Fruit fly (Drosophila melanogaster) S2 (cell line): ENCODE results near the gene CG12728.
"Not testable (repeated sequence)": the region's sequence is repeated elsewhere in the genome, so short reads cannot be mapped to it uniquely, and the experiment has no call there.

ENCODE experiments used
- CG8478 ChIP-seq: fragments of >200 bp; optimal IDR thresholded peaks from 2 replicates; lab custom pipeline; 2018
- CTCF ChIP-seq, 2 experiments: fragments of >200 bp; optimal IDR thresholded peaks; 2 replicates each; lab custom pipeline; 2018

Gene CG12728

DNA sequence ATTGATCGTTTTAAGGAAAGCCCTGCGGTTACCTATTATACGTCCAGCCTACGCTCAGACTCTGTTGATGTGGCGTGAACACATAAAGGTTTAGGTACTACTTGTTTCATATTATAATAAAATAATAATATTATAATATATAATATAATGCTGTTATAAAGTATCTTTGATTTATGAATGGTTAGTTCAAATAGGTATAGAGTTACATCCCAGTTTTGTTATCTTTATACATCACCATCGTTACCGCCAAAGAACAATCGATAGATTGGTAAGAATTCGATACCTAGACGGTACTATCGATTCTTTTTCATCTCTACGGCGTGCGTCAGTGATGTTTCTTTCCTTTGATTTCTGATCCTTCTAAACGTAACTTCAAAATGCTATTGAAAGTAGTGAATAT, at the start of gene CG12728:
TSS of gene CG12728 (plus strand) at position 301 of the 400 bp plus-strand sequence.
- not testable (repeated sequence) for TF ChIP-seq CTCF (optimal IDR thresholded peaks at IDR 0.05; lab: Kevin White, UChicago); CG8478

DNA sequence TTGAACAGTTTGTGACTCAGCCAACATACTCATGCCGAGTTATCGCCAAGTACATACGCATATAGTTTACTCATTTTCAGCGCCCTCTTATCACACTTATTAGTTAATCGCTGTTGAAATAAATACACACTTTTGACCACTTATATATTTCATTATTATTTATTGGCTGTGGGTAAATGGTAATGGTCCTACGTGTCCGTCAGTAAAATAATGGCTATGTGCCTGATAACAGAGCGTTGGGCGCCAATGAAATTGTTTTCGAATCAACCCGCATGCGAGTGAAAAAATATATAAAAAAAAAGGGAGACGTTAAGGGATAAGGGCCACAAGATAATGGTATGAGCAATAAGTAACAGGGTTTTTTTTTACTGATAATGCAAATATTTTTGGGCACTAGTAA, 49.2 kb upstream of the CG12728 start:
- TF ChIP-seq CTCF (optimal IDR thresholded peaks at IDR 0.05; lab: Kevin White, UChicago) (no peak), CG8478 (no peak)

DNA sequence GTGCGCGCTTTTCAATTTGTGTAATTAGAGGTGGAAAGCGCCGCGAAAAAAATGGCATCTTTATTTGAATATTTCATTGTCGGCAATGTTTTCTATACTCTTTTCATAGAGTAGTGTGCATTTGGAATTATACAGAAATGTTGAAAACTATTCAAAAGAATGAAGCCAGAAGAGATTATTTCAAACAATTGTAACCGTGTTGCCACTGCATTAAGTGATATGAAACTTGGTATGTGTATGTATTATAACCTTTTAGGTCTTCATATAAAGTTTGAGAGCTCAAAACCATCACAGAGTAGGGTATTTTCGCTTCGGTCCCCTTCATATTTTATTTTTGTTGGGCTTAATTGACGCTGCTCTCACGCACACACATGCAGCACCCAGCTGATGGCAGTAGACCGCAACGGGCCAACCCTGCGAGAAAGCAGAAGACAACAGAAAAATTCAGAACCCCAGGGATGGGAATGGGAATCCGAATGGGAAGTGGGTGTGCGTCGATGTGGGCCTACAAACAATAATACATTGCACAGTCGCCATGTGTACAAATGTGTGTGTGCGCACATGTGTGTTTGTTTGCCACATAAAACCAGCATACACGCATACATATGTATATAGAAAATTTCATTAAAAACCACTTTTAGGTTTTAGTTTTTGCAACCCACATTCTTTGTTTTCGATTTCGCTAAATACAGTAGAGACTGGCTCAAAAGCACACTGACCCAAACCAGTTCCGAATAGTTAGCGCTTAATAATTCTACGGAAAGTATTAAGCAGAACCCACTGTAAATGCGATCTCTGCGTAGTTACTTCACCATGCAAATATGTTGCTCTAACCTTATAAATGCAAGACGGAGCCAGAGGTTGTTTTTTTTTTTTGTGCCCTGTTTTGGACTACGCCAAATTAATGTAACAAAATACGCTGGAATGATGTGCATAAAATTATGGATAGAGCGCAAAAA, 47.6 kb upstream of the CG12728 start:
- TF ChIP-seq CTCF (optimal IDR thresholded peaks at IDR 0.05; lab: Kevin White, UChicago): no peak
- TF ChIP-seq CG8478: no peak

DNA sequence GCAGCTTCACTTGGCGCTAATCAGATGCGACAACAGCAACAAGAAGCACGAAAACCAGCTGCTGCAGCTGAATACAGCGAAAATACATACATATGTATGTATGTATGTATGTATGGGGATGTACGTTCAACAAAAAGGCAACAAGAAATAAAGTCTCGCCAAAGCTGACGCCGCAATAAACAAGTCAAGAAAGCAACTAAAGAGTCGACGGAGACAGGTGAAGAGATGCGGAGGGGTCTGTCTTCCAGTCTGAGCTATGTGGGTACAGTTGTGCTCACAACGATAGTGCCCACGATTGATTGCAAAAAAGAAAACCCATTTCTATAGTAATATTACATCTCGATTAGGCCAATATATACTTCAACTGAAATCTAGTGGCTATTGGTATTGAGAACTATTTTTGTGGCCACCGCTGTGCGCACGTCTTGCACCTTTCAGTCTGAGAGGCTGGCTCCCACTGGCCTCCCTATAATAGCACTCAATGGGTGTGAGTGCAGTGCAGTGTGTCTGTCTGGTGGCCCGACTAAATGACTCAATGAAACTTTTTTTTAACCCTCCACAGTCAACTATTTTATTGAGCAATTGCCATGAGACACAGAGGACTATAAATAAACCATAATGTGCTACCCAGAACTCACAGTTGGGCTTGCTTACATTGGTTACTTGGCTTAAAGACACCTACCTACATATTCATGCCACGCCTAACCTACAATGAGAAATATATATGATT, 46.4 kb upstream of the CG12728 start:
- TF ChIP-seq CG8478 (no peak), CTCF (optimal IDR thresholded peaks at IDR 0.05; lab: Kevin White, UChicago) (no peak)

DNA sequence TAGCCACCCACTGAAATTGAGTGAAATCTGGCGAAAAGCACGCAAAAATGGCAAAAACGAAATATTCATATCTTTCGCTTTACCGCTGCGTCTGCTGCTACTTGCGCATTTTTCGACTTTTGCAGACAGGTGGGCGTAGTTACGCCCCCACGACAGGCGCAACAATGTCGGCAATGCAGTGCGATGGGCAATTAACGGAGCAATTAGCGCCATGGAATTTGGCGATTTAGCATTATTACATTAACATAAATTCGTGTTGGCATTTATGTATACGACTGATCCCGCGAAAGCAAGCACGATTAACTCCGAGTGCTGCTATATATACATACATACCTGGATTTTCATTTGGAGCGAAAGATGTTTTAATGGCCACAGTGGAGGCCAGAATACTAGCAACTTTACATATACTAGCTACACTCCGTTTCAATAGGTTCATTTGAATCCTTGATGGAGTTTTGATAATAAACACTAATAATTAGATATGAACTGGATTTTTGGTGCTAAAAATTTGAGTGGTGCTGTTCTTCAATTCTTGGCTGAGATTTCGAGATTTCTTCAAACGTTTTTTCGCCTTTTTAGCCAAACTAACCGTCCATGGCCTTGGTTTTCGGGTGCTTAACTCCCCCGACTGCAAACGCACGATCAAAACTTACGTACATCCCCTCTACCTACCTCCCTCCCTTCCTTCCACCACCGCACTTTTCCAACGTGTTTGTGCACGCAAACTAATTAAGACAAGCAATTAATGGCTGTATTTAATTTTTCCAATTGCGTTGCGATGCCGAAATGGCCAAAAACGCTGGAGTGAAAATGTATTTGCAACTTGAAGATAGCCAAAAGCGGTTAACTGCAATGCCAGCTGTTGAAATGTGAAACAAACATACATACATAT, 45.4 kb upstream of the CG12728 start:
- no peak for TF ChIP-seq CTCF (optimal IDR thresholded peaks at IDR 0.05; lab: Kevin White, UChicago)
- no peak for TF ChIP-seq CG8478

DNA sequence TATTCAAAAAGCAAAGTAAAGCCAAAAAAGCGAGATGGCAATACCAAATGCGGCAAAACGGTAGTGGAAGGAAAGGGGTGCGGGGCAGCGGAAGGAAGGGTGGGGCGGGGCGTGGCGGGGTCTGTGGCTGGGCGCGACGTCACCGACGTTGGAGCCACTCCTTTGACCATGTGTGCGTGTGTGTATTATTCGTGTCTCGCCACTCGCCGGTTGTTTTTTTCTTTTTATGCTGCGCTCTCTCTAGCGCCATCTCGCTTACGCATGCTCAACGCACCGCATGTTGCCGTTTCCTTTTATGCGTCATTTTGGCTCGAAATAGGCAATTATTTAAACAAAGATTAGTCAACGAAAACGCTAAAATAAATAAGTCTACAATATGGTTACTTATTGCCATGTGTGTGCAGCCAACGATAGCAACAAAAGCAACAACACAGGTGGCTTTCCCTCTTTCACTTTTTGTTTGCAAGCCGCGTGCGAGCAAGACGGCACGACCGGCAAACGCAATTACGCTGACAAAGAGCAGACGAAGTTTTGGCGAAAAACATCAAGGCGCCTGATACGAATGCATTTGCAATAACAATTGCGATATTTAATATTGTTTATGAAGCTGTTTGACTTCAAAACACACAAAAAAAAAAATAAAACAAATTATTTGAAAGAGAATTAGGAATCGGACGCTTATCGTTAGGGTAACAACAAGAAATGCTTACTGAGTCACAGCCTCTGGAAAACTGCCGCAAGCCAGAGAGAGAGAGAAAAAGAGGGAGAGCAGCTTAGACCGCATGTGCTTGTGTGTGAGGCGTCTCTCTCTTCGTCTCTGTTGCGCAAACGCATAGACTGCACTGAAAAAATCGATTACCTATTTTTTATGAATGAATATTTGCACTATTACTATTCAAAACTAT, 42.9 kb upstream of the CG12728 start:
- no peak for TF ChIP-seq CG8478

DNA sequence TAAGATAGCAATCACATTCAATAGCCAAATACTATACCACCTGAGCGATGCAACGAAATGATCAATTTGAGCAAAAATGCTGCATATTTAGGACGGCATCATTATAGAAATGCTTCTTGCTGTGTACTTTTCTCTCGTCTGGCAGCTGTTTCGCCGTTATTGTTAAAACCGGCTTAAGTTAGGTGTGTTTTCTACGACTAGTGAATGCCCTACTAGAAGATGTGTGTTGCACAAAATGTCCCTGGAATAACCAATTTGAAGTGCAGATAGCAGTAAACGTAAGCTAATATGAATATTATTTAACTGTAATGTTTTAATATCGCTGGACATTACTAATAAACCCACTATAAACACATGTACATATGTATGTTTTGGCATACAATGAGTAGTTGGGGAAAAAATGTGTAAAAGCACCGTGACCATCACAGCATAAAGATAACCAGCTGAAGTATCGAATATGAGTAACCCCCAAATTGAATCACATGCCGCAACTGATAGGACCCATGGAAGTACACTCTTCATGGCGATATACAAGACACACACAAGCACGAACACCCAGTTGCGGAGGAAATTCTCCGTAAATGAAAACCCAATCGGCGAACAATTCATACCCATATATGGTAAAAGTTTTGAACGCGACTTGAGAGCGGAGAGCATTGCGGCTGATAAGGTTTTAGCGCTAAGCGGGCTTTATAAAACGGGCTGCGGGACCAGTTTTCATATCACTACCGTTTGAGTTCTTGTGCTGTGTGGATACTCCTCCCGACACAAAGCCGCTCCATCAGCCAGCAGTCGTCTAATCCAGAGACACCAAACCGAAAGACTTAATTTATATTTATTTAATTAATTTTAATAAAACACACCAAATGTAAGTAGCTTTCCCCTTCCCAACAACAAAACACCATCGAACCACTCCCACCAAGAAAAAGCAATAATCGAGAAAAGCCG, 42.0 kb upstream of the CG12728 start, which contains the start of gene Act5C:
TSS of gene Act5C (plus strand) at position 716 of the 948 bp plus-strand sequence.
- TF ChIP-seq CG8478 (no peak), CTCF (optimal IDR thresholded peaks at IDR 0.05; lab: Kevin White, UChicago) (no peak)

DNA sequence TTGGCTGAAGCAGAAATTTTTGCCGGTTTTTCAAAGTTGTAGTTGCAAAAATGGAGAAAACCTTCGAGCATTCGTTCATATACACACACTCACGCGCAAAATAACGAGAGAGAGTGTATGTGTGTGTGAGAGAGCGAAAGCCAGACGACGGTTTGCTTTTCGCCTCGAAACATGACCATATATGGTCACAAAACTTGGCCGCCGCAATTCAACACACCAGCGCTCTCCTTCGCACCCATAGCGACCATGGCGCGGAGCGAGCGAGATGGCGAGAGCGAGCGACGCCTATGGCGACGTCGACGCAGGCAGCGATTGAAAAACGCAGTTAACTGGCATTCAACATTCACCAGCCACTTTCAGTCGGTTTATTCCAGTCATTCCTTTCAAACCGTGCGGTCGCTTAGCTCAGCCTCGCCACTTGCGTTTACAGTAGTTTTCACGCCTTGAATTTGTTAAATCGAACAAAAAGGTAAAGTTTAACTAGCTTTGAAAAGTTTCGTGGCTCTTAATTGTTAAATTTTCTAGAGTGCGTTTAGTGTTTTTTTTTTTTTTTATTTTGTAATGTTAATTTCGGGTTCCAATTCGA, 40.7 kb upstream of the CG12728 start:
- TF ChIP-seq CTCF (optimal IDR thresholded peaks at IDR 0.05; lab: Kevin White, UChicago) (no peak), CG8478 (no peak)

DNA sequence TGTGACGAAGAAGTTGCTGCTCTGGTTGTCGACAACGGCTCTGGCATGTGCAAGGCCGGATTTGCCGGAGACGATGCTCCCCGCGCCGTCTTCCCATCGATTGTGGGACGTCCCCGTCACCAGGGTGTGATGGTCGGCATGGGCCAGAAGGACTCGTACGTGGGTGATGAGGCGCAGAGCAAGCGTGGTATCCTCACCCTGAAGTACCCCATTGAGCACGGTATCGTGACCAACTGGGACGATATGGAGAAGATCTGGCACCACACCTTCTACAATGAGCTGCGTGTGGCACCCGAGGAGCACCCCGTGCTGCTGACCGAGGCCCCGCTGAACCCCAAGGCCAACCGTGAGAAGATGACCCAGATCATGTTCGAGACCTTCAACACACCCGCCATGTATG, 39.7 kb upstream of the CG12728 start:
- TF ChIP-seq CTCF (optimal IDR thresholded peaks at IDR 0.05; lab: Kevin White, UChicago) (no peak), CG8478 (no peak)

DNA sequence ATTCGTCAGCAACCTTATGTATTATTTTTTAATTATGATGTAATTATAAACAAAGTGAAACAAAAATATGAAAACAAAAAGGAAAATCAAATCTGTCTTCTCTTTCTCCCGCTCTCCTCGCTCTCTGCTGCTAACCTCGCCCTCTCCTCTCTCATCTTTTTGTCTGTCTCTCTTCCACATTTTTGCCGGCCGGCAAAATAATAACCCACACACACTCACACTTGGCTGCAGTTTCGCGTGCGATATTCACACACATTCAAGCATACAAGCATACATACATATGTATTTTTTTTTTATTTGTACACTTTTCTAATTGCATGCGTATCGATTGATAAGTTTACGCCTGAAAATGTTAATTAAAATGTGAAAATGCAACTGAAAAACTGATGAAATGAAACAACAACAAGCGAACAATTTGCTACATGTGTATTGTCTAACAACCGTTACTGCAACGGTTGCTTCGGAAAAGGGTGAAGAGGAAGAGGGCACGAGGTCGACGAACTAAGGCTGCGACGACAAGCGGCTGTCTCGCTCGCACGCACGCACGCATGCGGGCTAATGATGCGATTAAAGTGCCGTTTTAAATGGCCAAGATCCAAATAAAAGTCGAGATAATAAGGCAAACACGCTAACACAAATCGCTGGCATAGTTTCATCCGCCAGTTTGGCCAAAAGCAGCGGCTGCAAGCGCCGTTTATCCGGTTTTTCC, 37.9 kb upstream of the CG12728 start:
- TF ChIP-seq CG8478 (no peak), CTCF (optimal IDR thresholded peaks at IDR 0.05; lab: Kevin White, UChicago) (no peak)

DNA sequence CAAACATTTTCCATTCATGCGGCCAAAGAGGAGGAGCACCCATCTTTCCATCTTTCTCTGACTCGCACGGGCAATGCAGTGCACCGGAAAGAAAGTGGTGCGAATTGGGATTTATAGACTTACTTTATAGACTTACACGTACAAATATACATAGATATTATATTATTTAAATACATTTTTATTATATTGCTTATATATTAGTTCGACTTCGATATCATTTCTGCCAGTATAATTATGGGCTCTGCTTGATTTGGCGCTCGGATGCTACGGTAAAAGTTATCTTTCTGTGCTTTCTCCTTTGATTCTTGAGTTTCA, 37.4 kb upstream of the CG12728 start:
- TF ChIP-seq CG8478 (no peak), CTCF (optimal IDR thresholded peaks at IDR 0.05; lab: Kevin White, UChicago) (no peak)

DNA sequence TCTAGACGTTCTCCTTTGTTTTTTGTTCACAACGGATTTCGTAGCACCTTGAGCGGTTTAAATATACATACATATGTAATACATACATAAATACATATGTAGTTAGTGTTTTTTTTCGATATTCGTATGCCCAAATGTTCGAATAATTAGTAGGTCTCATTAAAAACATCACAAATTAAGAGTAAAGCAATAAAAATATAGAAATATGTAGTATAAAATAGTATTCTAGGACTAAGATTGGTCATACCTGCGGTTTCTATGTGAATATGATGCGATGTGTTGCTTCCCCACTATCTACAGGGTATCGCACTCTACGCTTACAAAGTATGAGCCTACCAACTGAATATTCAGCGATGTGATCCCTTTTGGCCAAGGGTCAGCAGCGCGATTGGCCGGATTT, 37.0 kb upstream of the CG12728 start, which contains the start of gene CG4020:
TSS of gene CG4020 (plus strand) at position 301 of the 400 bp plus-strand sequence.
- no peak for TF ChIP-seq CG8478
- no peak for TF ChIP-seq CTCF (optimal IDR thresholded peaks at IDR 0.05; lab: Kevin White, UChicago)
